Fruit fly (Drosophila melanogaster): ENCODE measurements around the gene CG6168.

DNA sequence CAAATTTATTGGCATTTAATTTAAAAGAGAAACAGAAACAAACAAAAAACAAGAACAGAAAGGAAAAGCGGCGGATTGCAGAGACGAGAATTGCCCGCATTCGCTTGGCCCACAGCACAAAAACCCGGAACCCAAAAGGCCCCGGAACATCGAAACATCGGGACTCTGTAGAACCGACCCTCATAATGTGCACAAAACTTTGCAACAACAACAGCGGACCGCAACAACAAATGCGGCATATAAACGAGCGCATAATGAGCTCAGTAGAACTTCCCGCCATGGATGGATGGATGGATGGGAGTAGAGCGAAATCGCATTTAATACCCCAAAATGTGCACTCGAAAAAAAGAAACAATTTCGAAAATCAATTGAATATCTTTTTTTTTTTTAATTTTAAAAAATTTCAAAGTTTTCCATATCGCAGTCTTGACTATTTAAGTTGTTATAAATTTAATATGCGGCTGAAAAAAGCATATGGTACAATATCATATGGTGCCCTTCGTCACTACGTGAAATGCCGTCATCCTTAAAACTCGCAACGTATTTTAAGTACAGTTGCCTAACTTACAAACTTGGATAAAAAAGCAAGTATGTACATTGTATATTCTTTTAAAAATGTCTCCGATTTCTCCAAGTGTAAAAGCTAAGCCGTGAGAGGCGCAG is 14.7 kb upstream of the CG6168 start:
- TF ChIP-seq CG8478 (optimal IDR thresholded peaks at IDR 0.05) (no peak), CTCF (optimal IDR thresholded peaks at IDR 0.05) (no peak)

All from S2 (cell line).